Worm (Caenorhabditis elegans) whole organism, L4 larva: ENCODE data around the gene frm-8.

Source experiments
- F49E8.2 ChIP-seq: sonication (generic microtip); optimal IDR thresholded peaks from 2 replicates; lab custom pipeline; 2016; ENCODE audit warnings: missing compliant biosample characterization, mild to moderate bottlenecking, missing genetic modification characterization, borderline replicate concordance
- Y105C5A.15 ChIP-seq: fragments of 200-800 bp; sonication (Bioruptor generic); IDR thresholded peaks from 2 replicates; pipeline ENCODE4 v1.3.6; 2022; ENCODE audit warnings: missing genetic modification characterization, missing compliant biosample characterization
- Y48G9A.11 ChIP-seq: fragments of 200-800 bp; sonication (Bioruptor generic); IDR thresholded peaks from 2 replicates; pipeline ENCODE4 v1.3.6; 2022; ENCODE audit warnings: missing genetic modification reagents, missing genetic modification characterization, missing compliant biosample characterization
- Y5F2A.4 ChIP-seq: fragments of 200-800 bp; sonication (Bioruptor generic); optimal IDR thresholded peaks from 2 replicates; lab custom pipeline; 2018; ENCODE audit warnings: mild to moderate bottlenecking, missing genetic modification characterization, missing compliant biosample characterization
- ama-1 ChIP-seq: fragments of 150-350 bp; optimal IDR thresholded peaks from 2 replicates; lab custom pipeline; 2014; ENCODE audit warnings: inconsistent platforms, mixed read lengths
- ceh-28 ChIP-seq: fragments of 150-350 bp; optimal IDR thresholded peaks from 2 replicates; lab custom pipeline; 2014; ENCODE audit warnings: missing biosample characterization, missing genetic modification reagents, missing genetic modification characterization
- ceh-32 ChIP-seq: sonication (generic microtip); optimal IDR thresholded peaks from 2 replicates; lab custom pipeline; 2016; ENCODE audit warnings: mild to moderate bottlenecking, missing genetic modification characterization, missing compliant biosample characterization; ENCODE audit not compliant: poor library complexity
- ceh-44 ChIP-seq: fragments of 200-800 bp; sonication (Bioruptor generic); IDR thresholded peaks from 2 replicates; pipeline ENCODE4 v1.3.6; 2022; ENCODE audit warnings: missing genetic modification reagents, missing genetic modification characterization, missing compliant biosample characterization
- ceh-62 ChIP-seq: sonication (generic microtip); optimal IDR thresholded peaks from 2 replicates; lab custom pipeline; 2017; ENCODE audit warnings: missing biosample characterization, missing genetic modification characterization
- daf-12 ChIP-seq: fragments of 150-350 bp; optimal IDR thresholded peaks from 2 replicates; lab custom pipeline; 2014; ENCODE audit warnings: missing biosample characterization, missing genetic modification reagents, missing genetic modification characterization
- dmd-6 ChIP-seq: fragments of 200-800 bp; sonication (Bioruptor generic); IDR thresholded peaks from 2 replicates; pipeline ENCODE4 v1.3.6; 2022; ENCODE audit warnings: missing genetic modification reagents, missing genetic modification characterization, missing compliant biosample characterization
- dpl-1 ChIP-seq: fragments of 150-350 bp; optimal IDR thresholded peaks from 2 replicates; lab custom pipeline; 2014; ENCODE audit warnings: missing biosample characterization, missing genetic modification reagents, missing genetic modification characterization
- egl-27 ChIP-seq: sonication (generic microtip); optimal IDR thresholded peaks from 3 replicates; lab custom pipeline; 2017; ENCODE audit warnings: missing biosample characterization, missing genetic modification reagents, missing genetic modification characterization
- fos-1 ChIP-seq: fragments of 150-350 bp; optimal IDR thresholded peaks from 2 replicates; lab custom pipeline; 2014; ENCODE audit warnings: missing biosample characterization, missing genetic modification characterization
- hif-1 ChIP-seq, 2 experiments: sonication (generic microtip); optimal IDR thresholded peaks; 2 replicates each; lab custom pipeline; 2016 to 2017; ENCODE audit warnings: missing compliant biosample characterization in 2 of 2, missing genetic modification characterization in 2 of 2, missing genetic modification reagents in 2 of 2, missing genotype in 2 of 2, mild to moderate bottlenecking in 1 of 2
- hlh-30 ChIP-seq: sonication (generic microtip); optimal IDR thresholded peaks from 2 replicates; lab custom pipeline; 2017; ENCODE audit warnings: antibody characterized with exemption, mild to moderate bottlenecking, missing genetic modification characterization, missing compliant biosample characterization; ENCODE audit not compliant: insufficient read depth
- hmg-1.1 ChIP-seq: fragments of 200-800 bp; sonication (Bioruptor generic); IDR thresholded peaks from 2 replicates; pipeline ENCODE4 v1.3.6; 2022; ENCODE audit warnings: missing genetic modification reagents, missing genetic modification characterization, missing compliant biosample characterization
- lim-7 ChIP-seq: fragments of 200-800 bp; sonication (Bioruptor generic); IDR thresholded peaks from 2 replicates; pipeline ENCODE4 v1.3.6; 2022; ENCODE audit warnings: missing genetic modification characterization, missing compliant biosample characterization
- lin-1 ChIP-seq: fragments of 200-800 bp; sonication (Bioruptor generic); IDR thresholded peaks from 2 replicates; pipeline ENCODE4 v1.3.6; 2022; ENCODE audit warnings: missing genetic modification reagents, missing genetic modification characterization, missing compliant biosample characterization
- lin-13 ChIP-seq: fragments of 150-350 bp; optimal IDR thresholded peaks from 2 replicates; lab custom pipeline; 2014; ENCODE audit warnings: missing biosample characterization, missing genetic modification reagents, missing genetic modification characterization
- lin-29 ChIP-seq: fragments of 200-800 bp; sonication (Bioruptor generic); IDR thresholded peaks from 2 replicates; pipeline ENCODE4 v1.3.6; 2022; ENCODE audit warnings: missing genetic modification reagents, missing genetic modification characterization, missing compliant biosample characterization
- lin-38 ChIP-seq: fragments of 200-800 bp; sonication (Bioruptor generic); IDR thresholded peaks from 2 replicates; pipeline ENCODE4 v1.3.6; 2022; ENCODE audit warnings: missing genetic modification reagents, missing genetic modification characterization, missing compliant biosample characterization
- lir-3 ChIP-seq: sonication (generic microtip); optimal IDR thresholded peaks from 2 replicates; lab custom pipeline; 2016; ENCODE audit warnings: mild to moderate bottlenecking, missing genetic modification characterization, missing compliant biosample characterization
- lsy-2 ChIP-seq, 2 experiments: fragments of 150-350 bp in 1 of 2; sonication (generic microtip) in 1 of 2; optimal IDR thresholded peaks; 2 replicates each; lab custom pipeline; 2014 to 2017; ENCODE audit warnings: missing biosample characterization in 2 of 2, missing genetic modification characterization in 2 of 2
- madf-9 ChIP-seq: fragments of 200-800 bp; sonication (Bioruptor generic); conservative IDR thresholded peaks from 2 replicates; pipeline ENCODE4 v1.3.6; 2022; ENCODE audit warnings: missing genetic modification reagents, missing genetic modification characterization, missing compliant biosample characterization
- mep-1 ChIP-seq: fragments of 150-350 bp; sonication (generic microtip); optimal IDR thresholded peaks from 3 replicates; lab custom pipeline; 2014; ENCODE audit warnings: missing biosample characterization, missing genetic modification characterization
- mxl-2 ChIP-seq: fragments of 200-800 bp; sonication (Bioruptor generic); conservative IDR thresholded peaks from 2 replicates; pipeline ENCODE4 v1.3.6; 2022; ENCODE audit warnings: missing genetic modification reagents, missing genetic modification characterization, missing compliant biosample characterization
- mxl-3 ChIP-seq: fragments of 200-800 bp; sonication (Bioruptor generic); optimal IDR thresholded peaks from 2 replicates; lab custom pipeline; 2018; ENCODE audit warnings: mild to moderate bottlenecking, missing genetic modification characterization, missing compliant biosample characterization
- nhr-111 ChIP-seq: fragments of 200-800 bp; sonication (Bioruptor generic); optimal IDR thresholded peaks from 2 replicates; lab custom pipeline; 2018; ENCODE audit warnings: mild to moderate bottlenecking, missing genetic modification characterization, missing compliant biosample characterization
- nhr-25 ChIP-seq: sonication (generic microtip); optimal IDR thresholded peaks from 2 replicates; lab custom pipeline; 2017; ENCODE audit warnings: missing genetic modification characterization, mild to moderate bottlenecking, missing compliant biosample characterization, antibody characterized with exemption, moderate library complexity, borderline replicate concordance; ENCODE audit not compliant: insufficient read depth
- nhr-28 ChIP-seq: fragments of 150-350 bp; optimal IDR thresholded peaks from 2 replicates; lab custom pipeline; 2014; ENCODE audit warnings: missing biosample characterization, missing genetic modification characterization
- nhr-6 ChIP-seq: fragments of 150-350 bp; optimal IDR thresholded peaks from 2 replicates; lab custom pipeline; 2014; ENCODE audit warnings: missing biosample characterization, missing genetic modification characterization
- nhr-77 ChIP-seq: fragments of 150-350 bp; optimal IDR thresholded peaks from 2 replicates; lab custom pipeline; 2014; ENCODE audit warnings: missing biosample characterization, missing genetic modification characterization
- pha-4 ChIP-seq, 2 experiments: fragments of 150-350 bp in 1 of 2; fragments of 200-800 bp in 1 of 2; sonication (Bioruptor generic) in 1 of 2; IDR thresholded peaks in 1 of 2; optimal IDR thresholded peaks in 1 of 2; 2 replicates each; pipeline versions ENCODE4 v1.3.6 to Lab custom; 2014 to 2022; ENCODE audit warnings: missing genetic modification characterization in 2 of 2, missing genetic modification reagents in 2 of 2, missing biosample characterization in 1 of 2, missing compliant biosample characterization in 1 of 2
- pqm-1 ChIP-seq: sonication (generic microtip); optimal IDR thresholded peaks from 2 replicates; lab custom pipeline; 2017; ENCODE audit warnings: missing biosample characterization, missing genetic modification characterization
- rbr-2 ChIP-seq: sonication (generic microtip); optimal IDR thresholded peaks from 2 replicates; lab custom pipeline; 2016; ENCODE audit warnings: missing genotype, missing genetic modification characterization, missing compliant biosample characterization
- sdz-12 ChIP-seq: fragments of 200-800 bp; sonication (Bioruptor generic); optimal IDR thresholded peaks from 2 replicates; lab custom pipeline; 2018; ENCODE audit warnings: mild to moderate bottlenecking, missing genetic modification characterization, missing compliant biosample characterization
- set-16 ChIP-seq: fragments of 200-800 bp; sonication (Bioruptor generic); IDR thresholded peaks from 2 replicates; pipeline ENCODE4 v1.3.6; 2022; ENCODE audit warnings: missing genetic modification reagents, missing genetic modification characterization, missing compliant biosample characterization
- skn-1 ChIP-seq: fragments of 150-350 bp; optimal IDR thresholded peaks from 2 replicates; lab custom pipeline; 2014; ENCODE audit warnings: missing biosample characterization, missing genetic modification characterization
- snpc-1.2 ChIP-seq: fragments of 200-800 bp; sonication (Bioruptor generic); IDR thresholded peaks from 2 replicates; pipeline ENCODE4 v1.3.6; 2022; ENCODE audit warnings: missing genetic modification reagents, missing genetic modification characterization, missing compliant biosample characterization
- spr-3 ChIP-seq: fragments of 200-800 bp; sonication (Bioruptor generic); optimal IDR thresholded peaks from 2 replicates; lab custom pipeline; 2018; ENCODE audit warnings: mild to moderate bottlenecking, missing genetic modification characterization, missing compliant biosample characterization
- unc-62 ChIP-seq, 3 experiments: fragments of 150-350 bp in 1 of 3; sonication (generic microtip); optimal IDR thresholded peaks in 2 of 3; peaks in 1 of 3; 1 replicate in 1 of 3; 2 replicates in 2 of 3; lab custom pipeline; 2014 to 2017; ENCODE audit warnings: missing biosample characterization in 3 of 3, missing genetic modification characterization in 3 of 3, missing genetic modification reagents in 3 of 3, missing genotype in 1 of 3
- zfp-3 ChIP-seq: fragments of 200-800 bp; sonication (Bioruptor generic); conservative IDR thresholded peaks from 2 replicates; pipeline ENCODE4 v1.3.6; 2022; ENCODE audit warnings: missing genetic modification reagents, missing genetic modification characterization, missing compliant biosample characterization
- zip-2 ChIP-seq: fragments of 150-350 bp; optimal IDR thresholded peaks from 2 replicates; lab custom pipeline; 2014; ENCODE audit warnings: missing biosample characterization, missing genetic modification characterization

Gene frm-8

DNA sequence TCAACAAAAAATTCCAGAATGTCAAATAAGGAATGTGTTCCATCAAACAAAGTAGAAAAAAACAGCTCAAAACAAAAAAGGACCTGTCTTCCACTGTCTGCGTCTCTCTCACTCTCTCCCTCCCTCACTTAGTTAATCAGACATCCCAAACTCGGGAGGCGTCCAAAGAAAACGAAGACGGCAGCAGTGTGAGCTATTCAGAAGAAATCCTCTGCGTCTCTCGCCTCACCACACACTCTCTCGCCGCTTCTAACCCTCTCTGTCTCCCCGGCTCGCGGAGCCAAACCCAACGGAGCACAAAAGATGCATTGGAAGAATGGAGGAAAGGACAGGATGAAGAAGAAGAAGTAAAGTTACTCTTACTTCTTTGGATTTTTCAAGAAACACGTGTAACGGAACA, 1.3 kb upstream of the frm-8 start (continued):
- TF ChIP-seq rbr-2 (tag; lab: Kevin White, UChicago): peak; percentile 58
- TF ChIP-seq nhr-28 (tag; lab: Kevin White, UChicago): no peak
- no peak for TF ChIP-seq nhr-77 (tag; lab: Kevin White, UChicago)
- no peak for TF ChIP-seq Y105C5A.15 (GFP tag; lab: Robert Waterston, UW)
- TF ChIP-seq lin-1 (GFP tag; lab: Robert Waterston, UW): no peak
- peak; percentile 13 for TF ChIP-seq dpl-1 (GFP tag; lab: Kevin White, UChicago)
- no peak for TF ChIP-seq F49E8.2 (tag; lab: Kevin White, UChicago)
- TF ChIP-seq lsy-2 (tag; optimal IDR thresholded peaks at IDR 0.05; lab: Kevin White, UChicago): peak; percentile 23 to 24
- peak; percentile 17 for TF ChIP-seq hlh-30

- TF ChIP-seq snpc-1.2 (no peak), Y5F2A.4 (no peak), hlh-30 (no peak), mxl-2 (no peak), ceh-44 (GFP tag; lab: Robert Waterston, UW) (no peak), lin-29 (GFP tag; lab: Robert Waterston, UW) (no peak), nhr-111 (no peak), hif-1 (tag; optimal IDR thresholded peaks at IDR 0.05; lab: Kevin White, UChicago) (no peak), lsy-2 (tag; optimal IDR thresholded peaks at IDR 0.05; lab: Kevin White, UChicago) (no peak), nhr-25 (tag; lab: Kevin White, UChicago) (no peak), set-16 (no peak), ceh-32 (tag; lab: Kevin White, UChicago) (no peak), unc-62 (GFP tag; optimal IDR thresholded peaks at IDR 0.05 in 1 of 2; lab: Kevin White, UChicago) (no peak), unc-62 (tag; optimal IDR thresholded peaks at IDR 0.05; lab: Kevin White, UChicago) (no peak), nhr-6 (no peak), zfp-3 (no peak), mep-1 (tag; lab: Kevin White, UChicago) (no peak), mxl-3 (GFP tag; lab: Kevin White, UChicago) (no peak), ama-1 (lab: Kevin White, UChicago) (no peak), hmg-1.1 (GFP tag; lab: Robert Waterston, UW) (no peak)
- TF ChIP-seq, all 104 proteins: peak for 0
Measured at ce11 chrIII:3203589-3203988, 15.4 kb downstream of the frm-8 start.

- TF ChIP-seq ceh-28 (tag; lab: Kevin White, UChicago) (no peak), daf-12 (no peak), lim-7 (GFP tag; lab: Robert Waterston, UW) (no peak), dmd-6 (GFP tag; lab: Robert Waterston, UW) (no peak), skn-1 (tag; lab: Kevin White, UChicago) (no peak), pqm-1 (no peak), spr-3 (no peak), sdz-12 (no peak), pha-4 (GFP tag; IDR thresholded peaks at IDR 0.05; lab: Robert Waterston, UW) (no peak), pha-4 (tag; optimal IDR thresholded peaks at IDR 0.05; lab: Kevin White, UChicago) (no peak), lir-3 (tag; lab: Kevin White, UChicago) (no peak), madf-9 (GFP tag; lab: Robert Waterston, UW) (no peak), Y48G9A.11 (no peak), fos-1 (tag; lab: Kevin White, UChicago) (no peak), egl-27 (tag; lab: Kevin White, UChicago) (no peak), lin-13 (GFP tag; lab: Kevin White, UChicago) (no peak), zip-2 (tag; lab: Kevin White, UChicago) (no peak), mxl-3 (GFP tag; lab: Kevin White, UChicago) (no peak), lin-38 (GFP tag; lab: Robert Waterston, UW) (no peak), ceh-62 (tag; lab: Kevin White, UChicago) (no peak)
Measured at ce11 chrIII:3200563-3200962, 18.4 kb downstream of the frm-8 start.
